Fruit fly (Drosophila melanogaster) whole organism, embryonic: ENCODE measurements around the gene ppl.

Source experiments
- Atf6 ChIP-seq: fragments of 200-800 bp; sonication (Bioruptor generic); IDR thresholded peaks from 2 replicates; pipeline ENCODE4 v1.3.6; 2022; ENCODE audit warnings: missing biosample characterization, missing genetic modification characterization
- Awh ChIP-seq: fragments of 200-800 bp; sonication (Bioruptor generic); IDR thresholded peaks from 2 replicates; pipeline ENCODE4, ENCODE4 v1.3.6; 2022; ENCODE audit warnings: missing biosample characterization, missing genetic modification characterization
- C15 ChIP-seq: fragments of 200-800 bp; sonication (Bioruptor generic); IDR thresholded peaks from 3 replicates; pipeline ENCODE4 v1.3.6; 2022; ENCODE audit warnings: missing biosample characterization, missing genetic modification characterization
- CG10147 ChIP-seq: fragments of 200-800 bp; sonication (Bioruptor generic); optimal IDR thresholded peaks from 2 replicates; lab custom pipeline; 2019; ENCODE audit warnings: missing biosample characterization, mild to moderate bottlenecking, missing genetic modification characterization, moderate library complexity
- CG11085 ChIP-seq: fragments of 200-800 bp; sonication (Bioruptor generic); IDR thresholded peaks from 2 replicates; pipeline ENCODE4 v1.3.6; 2022; ENCODE audit warnings: missing biosample characterization, missing genetic modification characterization
- CG11456 ChIP-seq: fragments of 200-800 bp; sonication (Bioruptor generic); IDR thresholded peaks from 3 replicates; pipeline ENCODE4 v1.3.6; 2022; ENCODE audit warnings: missing biosample characterization, missing genetic modification characterization
- CG12744 ChIP-seq: fragments of 200-800 bp; sonication (Bioruptor generic); optimal IDR thresholded peaks from 2 replicates; lab custom pipeline; 2016; ENCODE audit warnings: missing biosample characterization, missing genetic modification characterization
- CG12769 ChIP-seq: fragments of 200-800 bp; sonication (Bioruptor generic); optimal IDR thresholded peaks from 2 replicates; lab custom pipeline; 2019; ENCODE audit warnings: missing biosample characterization, mild to moderate bottlenecking, missing genetic modification characterization, moderate library complexity
- CG14860 ChIP-seq: fragments of 200-800 bp; sonication (Bioruptor generic); IDR thresholded peaks from 3 replicates; pipeline ENCODE4 v1.3.6; 2022; ENCODE audit warnings: missing biosample characterization, missing genetic modification characterization; ENCODE audit not compliant: partially characterized antibody
- CG15479 ChIP-seq: fragments of 200-800 bp; sonication (Bioruptor generic); optimal IDR thresholded peaks from 3 replicates; lab custom pipeline; 2019; ENCODE audit warnings: missing biosample characterization, mild to moderate bottlenecking, missing genetic modification characterization, moderate library complexity
- CG15514 ChIP-seq: fragments of 200-800 bp; sonication (Bioruptor generic); optimal IDR thresholded peaks from 3 replicates; lab custom pipeline; 2017; ENCODE audit warnings: missing biosample characterization, missing genetic modification characterization, mild to moderate bottlenecking, moderate library complexity, missing genetic modification reagents
- CG1602 ChIP-seq: fragments of 200-800 bp; sonication (Bioruptor generic); optimal IDR thresholded peaks from 3 replicates; lab custom pipeline; 2016; ENCODE audit warnings: missing biosample characterization, missing genetic modification characterization
- CG16863 ChIP-seq: fragments of 200-800 bp; sonication (Bioruptor generic); optimal IDR thresholded peaks from 3 replicates; lab custom pipeline; 2016; ENCODE audit warnings: missing biosample characterization, missing genetic modification characterization
- CG2202 ChIP-seq: fragments of 200-800 bp; sonication (Bioruptor generic); optimal IDR thresholded peaks from 2 replicates; lab custom pipeline; 2018; ENCODE audit warnings: missing biosample characterization, mild to moderate bottlenecking, missing genetic modification characterization
- CG32772 ChIP-seq: fragments of 200-800 bp; sonication (Bioruptor generic); IDR thresholded peaks from 2 replicates; pipeline ENCODE4 v1.3.6; 2022; ENCODE audit warnings: missing biosample characterization, missing genetic modification characterization
- CG3726 ChIP-seq: fragments of 200-800 bp; sonication (Bioruptor generic); IDR thresholded peaks from 3 replicates; pipeline ENCODE4, ENCODE4 v1.3.6; 2022; ENCODE audit warnings: missing biosample characterization, missing genetic modification characterization
- CG4707 ChIP-seq: fragments of 200-800 bp; sonication (Bioruptor generic); optimal IDR thresholded peaks from 2 replicates; lab custom pipeline; 2018; ENCODE audit warnings: missing biosample characterization, mild to moderate bottlenecking, missing genetic modification characterization, moderate library complexity
- CG7271 ChIP-seq: fragments of 200-800 bp; sonication (Bioruptor generic); optimal IDR thresholded peaks from 2 replicates; lab custom pipeline; 2018; ENCODE audit warnings: missing biosample characterization, mild to moderate bottlenecking, missing genetic modification characterization, moderate library complexity
- CG7556 ChIP-seq: fragments of 200-800 bp; sonication (Bioruptor generic); optimal IDR thresholded peaks from 2 replicates; lab custom pipeline; 2017; ENCODE audit warnings: missing biosample characterization, mild to moderate bottlenecking, missing genetic modification characterization
- CG8089 ChIP-seq: fragments of 200-800 bp; sonication (Bioruptor generic); optimal IDR thresholded peaks from 3 replicates; lab custom pipeline; 2016; ENCODE audit warnings: missing biosample characterization, missing genetic modification characterization
- CG8290 ChIP-seq, 3 experiments: fragments of 200-800 bp; sonication (Bioruptor generic); optimal IDR thresholded peaks; 2 replicates each; lab custom pipeline; 2016 to 2019; ENCODE audit warnings: missing biosample characterization in 3 of 3, missing genetic modification characterization in 3 of 3, mild to moderate bottlenecking in 2 of 3, moderate library complexity in 1 of 3
- CG8359 ChIP-seq: fragments of 200-800 bp; sonication (Bioruptor generic); optimal IDR thresholded peaks from 2 replicates; lab custom pipeline; 2017; ENCODE audit warnings: missing biosample characterization, mild to moderate bottlenecking, missing genetic modification characterization, borderline replicate concordance
- CG9727 ChIP-seq: fragments of 200-800 bp; sonication (Bioruptor generic); optimal IDR thresholded peaks from 3 replicates; lab custom pipeline; 2017; ENCODE audit warnings: missing biosample characterization, mild to moderate bottlenecking, missing genetic modification characterization
- Dek ChIP-seq: fragments of 200-800 bp; sonication (Bioruptor generic); optimal IDR thresholded peaks from 3 replicates; lab custom pipeline; 2019; ENCODE audit warnings: missing biosample characterization, mild to moderate bottlenecking, missing genetic modification characterization, moderate library complexity
- Drgx ChIP-seq: fragments of 200-800 bp; sonication (Bioruptor generic); IDR thresholded peaks from 2 replicates; pipeline ENCODE4 v1.3.6; 2022; ENCODE audit warnings: missing biosample characterization, missing genetic modification characterization
- E2f2 ChIP-seq: fragments of 200-800 bp; sonication (Bioruptor generic); IDR thresholded peaks from 2 replicates; pipeline ENCODE4 v1.3.6; 2022; ENCODE audit warnings: missing biosample characterization, missing genetic modification characterization
- ERR ChIP-seq: fragments of 200-800 bp; sonication (Bioruptor generic); optimal IDR thresholded peaks from 2 replicates; lab custom pipeline; 2016; ENCODE audit warnings: missing biosample characterization, missing genetic modification characterization
- HLH3B ChIP-seq: fragments of 200-800 bp; sonication (Bioruptor generic); IDR thresholded peaks from 2 replicates; pipeline ENCODE4 v1.3.6; 2022; ENCODE audit warnings: missing biosample characterization, missing genetic modification characterization
- Lim3 ChIP-seq: fragments of 200-800 bp; sonication (Bioruptor generic); IDR thresholded peaks from 2 replicates; pipeline ENCODE4 v1.3.6; 2022; ENCODE audit warnings: missing biosample characterization, missing genetic modification characterization
- NFAT ChIP-seq: fragments of 200-800 bp; sonication (Bioruptor generic); IDR thresholded peaks from 2 replicates; pipeline ENCODE4 v1.3.6; 2022; ENCODE audit warnings: missing biosample characterization, missing genetic modification characterization
- Rfx ChIP-seq: fragments of 200-800 bp; sonication (Bioruptor generic); IDR thresholded peaks from 2 replicates; pipeline ENCODE4 v1.3.6; 2022; ENCODE audit warnings: missing biosample characterization, missing genetic modification characterization
- Rx ChIP-seq: fragments of 200-800 bp; sonication (Bioruptor generic); IDR thresholded peaks from 2 replicates; pipeline ENCODE4 v1.3.6; 2022; ENCODE audit warnings: missing biosample characterization, missing genetic modification characterization
- Sox102F ChIP-seq: fragments of 200-800 bp; sonication (Bioruptor generic); optimal IDR thresholded peaks from 2 replicates; lab custom pipeline; 2018; ENCODE audit warnings: missing biosample characterization, mild to moderate bottlenecking, missing genetic modification characterization, moderate library complexity
- Trl ChIP-seq, 3 experiments: fragments of >200 bp in 2 of 3; fragments of 200-800 bp in 1 of 3; sonication (Bioruptor generic) in 1 of 3; optimal IDR thresholded peaks; 2 replicates in 1 of 3; 3 replicates in 2 of 3; lab custom pipeline; 2016 to 2017; ENCODE audit warnings: missing biosample characterization in 1 of 3, missing genetic modification characterization in 1 of 3
- Xrp1 ChIP-seq: fragments of 200-800 bp; sonication (Bioruptor generic); IDR thresholded peaks from 2 replicates; pipeline ENCODE4 v1.3.6; 2022; ENCODE audit warnings: missing biosample characterization, missing genetic modification characterization
- bowl ChIP-seq: fragments of 200-800 bp; sonication (Bioruptor generic); IDR thresholded peaks from 2 replicates; pipeline ENCODE4 v1.3.6; 2022; ENCODE audit warnings: missing biosample characterization, missing genetic modification characterization
- cato ChIP-seq: fragments of 200-800 bp; sonication (Bioruptor generic); optimal IDR thresholded peaks from 2 replicates; lab custom pipeline; 2016; ENCODE audit warnings: missing biosample characterization, missing genetic modification characterization, borderline replicate concordance
- cg ChIP-seq: fragments of 200-800 bp; sonication (Bioruptor generic); optimal IDR thresholded peaks from 3 replicates; lab custom pipeline; 2019; ENCODE audit warnings: missing biosample characterization, mild to moderate bottlenecking, missing genetic modification characterization, moderate library complexity
- ci ChIP-seq: fragments of 200-800 bp; sonication (Bioruptor generic); IDR thresholded peaks from 3 replicates; pipeline ENCODE4 v1.3.6; 2022; ENCODE audit warnings: missing biosample characterization, missing genetic modification characterization
- gfzf ChIP-seq: fragments of 200-800 bp; sonication (Bioruptor generic); optimal IDR thresholded peaks from 2 replicates; lab custom pipeline; 2016; ENCODE audit warnings: missing biosample characterization, mild to moderate bottlenecking, missing genetic modification characterization, moderate library complexity
- grn ChIP-seq: fragments of 200-800 bp; sonication (Bioruptor generic); optimal IDR thresholded peaks from 3 replicates; lab custom pipeline; 2017; ENCODE audit warnings: missing biosample characterization, missing genetic modification characterization
- hkb ChIP-seq, 2 experiments: fragments of 200-800 bp in 1 of 2; fragments of >200 bp in 1 of 2; sonication (Bioruptor generic) in 1 of 2; IDR thresholded peaks in 1 of 2; optimal IDR thresholded peaks in 1 of 2; 2 replicates each; pipeline versions ENCODE4 v1.3.6 to Lab custom; 2017 to 2022; ENCODE audit warnings: missing biosample characterization in 1 of 2, missing genetic modification characterization in 1 of 2
- mirr ChIP-seq: fragments of 200-800 bp; sonication (Bioruptor generic); optimal IDR thresholded peaks from 3 replicates; lab custom pipeline; 2018; ENCODE audit warnings: missing biosample characterization, mild to moderate bottlenecking, missing genetic modification characterization
- ro ChIP-seq: fragments of 200-800 bp; sonication (Bioruptor generic); IDR thresholded peaks from 2 replicates; pipeline ENCODE4 v1.3.6; 2022; ENCODE audit warnings: missing biosample characterization, missing genetic modification characterization
- row ChIP-seq: fragments of 200-800 bp; sonication (Bioruptor generic); IDR thresholded peaks from 3 replicates; pipeline ENCODE4 v1.3.6; 2022; ENCODE audit warnings: missing biosample characterization, missing genetic modification characterization
- sc ChIP-seq, 3 experiments: fragments of >200 bp in 2 of 3; fragments of 200-800 bp in 1 of 3; sonication (Bioruptor generic) in 1 of 3; optimal IDR thresholded peaks; 2 replicates in 2 of 3; 3 replicates in 1 of 3; lab custom pipeline; 2017; ENCODE audit warnings: mild to moderate bottlenecking in 1 of 3, missing biosample characterization in 1 of 3, missing genetic modification characterization in 1 of 3, missing genetic modification reagents in 1 of 3
- shn ChIP-seq: fragments of 200-800 bp; sonication (Bioruptor generic); optimal IDR thresholded peaks from 3 replicates; lab custom pipeline; 2016; ENCODE audit warnings: missing biosample characterization, missing genetic modification characterization
- so ChIP-seq: fragments of 200-800 bp; sonication (Bioruptor generic); IDR thresholded peaks from 3 replicates; pipeline ENCODE4 v1.3.6; 2022; ENCODE audit warnings: missing biosample characterization, missing genetic modification characterization
- sug ChIP-seq: fragments of 200-800 bp; optimal IDR thresholded peaks from 2 replicates; lab custom pipeline; 2019; ENCODE audit warnings: missing biosample characterization, mild to moderate bottlenecking, missing genetic modification characterization, moderate library complexity

ppl gene

DNA sequence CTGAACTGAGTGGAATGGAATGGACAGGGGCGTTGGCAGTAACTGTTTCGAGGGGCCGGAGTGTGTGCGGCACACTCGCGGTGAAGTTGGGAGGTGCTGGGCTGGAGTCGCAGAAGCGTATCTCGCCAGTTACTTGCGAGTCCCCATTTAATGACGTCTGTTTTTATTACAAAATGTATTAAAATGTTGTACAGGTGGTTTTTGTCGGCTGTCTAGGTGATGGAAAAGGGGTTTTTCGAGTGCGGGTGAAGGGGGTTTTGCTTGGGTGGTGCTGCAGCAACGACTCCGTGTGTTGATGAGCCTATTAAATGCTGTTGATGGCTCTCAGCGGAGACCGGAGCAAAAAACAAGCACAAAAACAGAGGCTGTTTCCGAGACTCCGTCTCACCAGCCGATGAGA, 29.9 kb downstream of the ppl start (continued):
- TF ChIP-seq cg (no peak), ERR (GFP tag; lab: Kevin White, UChicago) (no peak), Atf6 (GFP tag; lab: Robert Waterston, UW) (0 out of 2 replicates have a peak, but pooled peaks have one; percentile 30), CG12769 (peak; percentile 12), CG8089 (GFP tag; lab: Kevin White, UChicago) (no peak), bowl (no peak), CG9727 (GFP tag; lab: Kevin White, UChicago) (no peak), row (GFP tag; lab: Robert Waterston, UW) (peak; percentile 44; the same call in 2 of the 3 replicates), CG8359 (GFP tag; lab: Kevin White, UChicago) (no peak), CG2202 (tag; lab: Kevin White, UChicago) (no peak), Rfx (GFP tag; lab: Robert Waterston, UW) (peak; percentile 31; the same call in 1 of the 2 replicates), Awh (GFP tag; lab: Robert Waterston, UW) (0 out of 2 replicates have a peak, but pooled peaks have one; percentile 9), CG1602 (GFP tag; lab: Kevin White, UChicago) (no peak), shn (GFP tag; lab: Kevin White, UChicago) (peak; percentile 28), CG32772 (no peak), CG16863 (GFP tag; lab: Kevin White, UChicago) (peak; percentile 17), Xrp1 (GFP tag; lab: Robert Waterston, UW) (peak; percentile 46; the same call in 1 of the 2 replicates), CG15514 (GFP tag; lab: Kevin White, UChicago) (no peak), Lim3 (no peak), CG12744 (GFP tag; lab: Kevin White, UChicago) (no peak), CG15479 (GFP tag; lab: Kevin White, UChicago) (no peak), Trl (optimal IDR thresholded peaks at IDR 0.05; lab: Kevin White, UChicago) (no peak), Trl (GFP tag; optimal IDR thresholded peaks at IDR 0.05; lab: Kevin White, UChicago) (no peak), Rx (no peak), CG7271 (no peak), cato (GFP tag; lab: Kevin White, UChicago) (no peak), CG11085 (GFP tag; lab: Robert Waterston, UW) (no peak), so (peak; percentile 44; the same call in 1 of the 3 replicates), CG7556 (no peak), C15 (GFP tag; lab: Robert Waterston, UW) (no peak), sug (tag; lab: Kevin White, UChicago) (no peak), CG14860 (GFP tag; lab: Robert Waterston, UW) (no peak), gfzf (GFP tag; lab: Kevin White, UChicago) (no peak), CG11456 (GFP tag; lab: Robert Waterston, UW) (0 out of 3 replicates have a peak, but pooled peaks have one; percentile 7), grn (GFP tag; lab: Kevin White, UChicago) (no peak), Drgx (GFP tag; lab: Robert Waterston, UW) (peak; percentile 41), HLH3B (no peak), CG3726 (GFP tag; lab: Robert Waterston, UW) (no peak), NFAT (no peak), ro (no peak), E2f2 (GFP tag; lab: Robert Waterston, UW) (no peak), sc (optimal IDR thresholded peaks at IDR 0.05; lab: Kevin White, UChicago) (no peak), sc (GFP tag; optimal IDR thresholded peaks at IDR 0.05; lab: Kevin White, UChicago) (no peak), CG8290 (GFP tag; optimal IDR thresholded peaks at IDR 0.05; lab: Kevin White, UChicago) (no peak), CG8290 (tag; optimal IDR thresholded peaks at IDR 0.05; lab: Kevin White, UChicago) (peak in 1 of 2 experiments; percentile 16), Sox102F (GFP tag; lab: Kevin White, UChicago) (peak; percentile 36), mirr (no peak), CG10147 (GFP tag; lab: Kevin White, UChicago) (no peak), ci (0 out of 3 replicates have a peak, but pooled peaks have one; percentile 41), CG4707 (GFP tag; lab: Kevin White, UChicago) (no peak), hkb (optimal IDR thresholded peaks at IDR 0.05; lab: Kevin White, UChicago) (no peak), hkb (GFP tag; IDR thresholded peaks at IDR 0.05; lab: Robert Waterston, UW) (no peak), Dek (no peak)
